Worm (Caenorhabditis elegans) whole organism, late embryonic: ENCODE data around the gene F54F2.9.

ENCODE experiments used
- ceh-34 ChIP-seq: sonication (generic microtip); optimal IDR thresholded peaks from 2 replicates; lab custom pipeline; 2016; ENCODE audit warnings: mild to moderate bottlenecking, missing genetic modification characterization, missing compliant biosample characterization
- dve-1 ChIP-seq: sonication (generic microtip); optimal IDR thresholded peaks from 2 replicates; lab custom pipeline; 2017; ENCODE audit warnings: antibody characterized with exemption, mild to moderate bottlenecking, missing genetic modification characterization, missing compliant biosample characterization
- hlh-30 ChIP-seq: sonication (generic microtip); optimal IDR thresholded peaks from 2 replicates; lab custom pipeline; 2017; ENCODE audit warnings: antibody characterized with exemption, missing genetic modification characterization, missing compliant biosample characterization; ENCODE audit not compliant: insufficient read depth
- hlh-6 ChIP-seq: sonication (generic microtip); optimal IDR thresholded peaks from 2 replicates; lab custom pipeline; 2016; ENCODE audit warnings: missing genotype, missing genetic modification characterization, missing compliant biosample characterization
- pqm-1 ChIP-seq: sonication (generic microtip); optimal IDR thresholded peaks from 2 replicates; lab custom pipeline; 2016; ENCODE audit warnings: missing genetic modification characterization, missing compliant biosample characterization
- tbx-7 ChIP-seq: sonication (generic microtip); optimal IDR thresholded peaks from 2 replicates; lab custom pipeline; 2016; ENCODE audit warnings: missing genotype, missing genetic modification characterization, missing compliant biosample characterization

DNA sequence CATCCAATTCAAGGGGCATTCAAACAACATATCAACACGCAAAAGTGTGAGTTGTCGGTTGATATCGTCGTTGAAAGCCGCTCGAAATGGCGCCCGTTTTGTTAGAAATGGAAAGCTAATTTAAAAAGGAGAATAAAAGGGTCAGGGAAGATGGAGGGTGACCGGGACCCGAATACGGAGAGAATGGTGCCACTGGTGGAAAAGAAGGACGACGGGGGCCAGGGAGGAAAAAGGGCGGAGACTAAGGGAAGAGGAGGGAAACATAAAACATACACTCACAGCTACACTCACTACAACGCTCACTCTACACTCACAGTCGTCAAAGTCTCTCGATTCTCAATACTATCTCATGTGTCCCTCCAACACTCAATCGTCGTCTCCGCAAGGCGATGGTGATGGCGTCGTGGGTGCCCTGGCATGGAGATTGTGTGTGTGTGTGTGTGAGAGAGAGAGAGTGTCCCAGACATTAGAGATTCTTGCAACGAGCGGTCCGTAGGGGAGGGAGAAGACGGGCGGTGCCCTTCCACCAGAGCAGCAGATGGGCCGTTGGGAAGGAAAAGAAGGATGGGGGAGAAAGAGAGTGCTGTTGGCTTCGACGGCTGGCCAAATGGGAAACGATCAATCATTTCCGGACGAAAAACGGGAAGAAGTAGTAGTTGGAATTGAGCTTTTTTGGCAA is 47.1 kb upstream of the F54F2.9 start:
- TF ChIP-seq ceh-34 (peak; percentile 80), tbx-7 (tag; lab: Kevin White, UChicago) (peak; percentile 6), dve-1 (tag; lab: Kevin White, UChicago) (no peak), pqm-1 (tag; lab: Kevin White, UChicago) (peak; percentile 14), hlh-30 (tag; lab: Kevin White, UChicago) (peak; percentile 70), hlh-6 (tag; lab: Kevin White, UChicago) (peak; percentile 11)
